Fruit fly (Drosophila melanogaster): Measurements from ENCODE around the gene CG44198.

The CG44198 gene

dm6 chr2L:13101477-13101876 lies 17.5 kb downstream of the CG44198 start (continued):
- TF ChIP-seq Blimp-1 (GFP tag; optimal IDR thresholded peaks at IDR 0.05) (peak; percentile 1), gem (tag; optimal IDR thresholded peaks at IDR 0.05) (peak; percentile 22), sd (tag; optimal IDR thresholded peaks at IDR 0.05) (peak; percentile 86), CG13624 (GFP tag; optimal IDR thresholded peaks at IDR 0.05) (no peak), CG12769 (tag; optimal IDR thresholded peaks at IDR 0.05) (peak; percentile 65)

dm6 chr2L:13098301-13098700 lies 20.6 kb downstream of the CG44198 start:
- TF ChIP-seq mirr (GFP tag; optimal IDR thresholded peaks at IDR 0.05) (peak; percentile 7), eve (GFP tag; optimal IDR thresholded peaks at IDR 0.05) (no peak), sob (GFP tag; IDR thresholded peaks at IDR 0.05) (0 out of 2 replicates have a peak, but pooled peaks have one; percentile 9), pzg (GFP tag; optimal IDR thresholded peaks at IDR 0.05) (no peak), CG30403 (GFP tag; optimal IDR thresholded peaks at IDR 0.05) (no peak), CG3726 (GFP tag; IDR thresholded peaks at IDR 0.05) (0 out of 3 replicates have a peak, but pooled peaks have one; percentile 6), Atf6 (GFP tag; IDR thresholded peaks at IDR 0.05) (no peak), psq (GFP tag; optimal IDR thresholded peaks at IDR 0.05) (no peak), gsb (GFP tag; IDR thresholded peaks at IDR 0.05) (no peak), fu2 (GFP tag; optimal IDR thresholded peaks at IDR 0.05) (no peak), Trl (optimal IDR thresholded peaks at IDR 0.05) (peak; percentile 43 to 65), Trl (GFP tag; optimal IDR thresholded peaks at IDR 0.05) (no peak), crc (GFP tag; optimal IDR thresholded peaks at IDR 0.05) (no peak), CG9215 (GFP tag; IDR thresholded peaks at IDR 0.05) (no peak), CG7928 (GFP tag; optimal IDR thresholded peaks at IDR 0.05) (no peak), Atf-2 (GFP tag; optimal IDR thresholded peaks at IDR 0.05) (no peak), ash1 (GFP tag; optimal IDR thresholded peaks at IDR 0.05) (no peak), bsh (GFP tag; optimal IDR thresholded peaks at IDR 0.05) (peak in 1 of 2 experiments; percentile 40), H2.0 (GFP tag; IDR thresholded peaks at IDR 0.05) (no peak), Med (GFP tag) (peak; percentile 28), Hr51 (GFP tag; optimal IDR thresholded peaks at IDR 0.05) (no peak), wdn (GFP tag; IDR thresholded peaks at IDR 0.05) (no peak), oc (tag; optimal IDR thresholded peaks at IDR 0.05) (no peak), CG17361 (GFP tag; IDR thresholded peaks at IDR 0.05) (no peak), CG12769 (tag; optimal IDR thresholded peaks at IDR 0.05) (peak; percentile 60), Dad (GFP tag; optimal IDR thresholded peaks at IDR 0.05) (no peak), Xrp1 (GFP tag; IDR thresholded peaks at IDR 0.05) (no peak), CG13894 (tag; optimal IDR thresholded peaks at IDR 0.05) (no peak), pros (GFP tag; optimal IDR thresholded peaks at IDR 0.05) (no peak), Elba2 (GFP tag; optimal IDR thresholded peaks at IDR 0.05) (no peak), Side (GFP tag; optimal IDR thresholded peaks at IDR 0.05) (no peak), jumu (GFP tag; optimal IDR thresholded peaks at IDR 0.05) (no peak), Lpt (GFP tag; optimal IDR thresholded peaks at IDR 0.05) (no peak), NFAT (GFP tag; IDR thresholded peaks at IDR 0.05) (no peak), slp2 (GFP tag; optimal IDR thresholded peaks at IDR 0.05) (no peak), lab (GFP tag; optimal IDR thresholded peaks at IDR 0.05) (no peak), lola (GFP tag; optimal IDR thresholded peaks at IDR 0.05) (no peak), CG16779 (GFP tag; IDR thresholded peaks at IDR 0.05) (no peak), B-H1 (GFP tag; IDR thresholded peaks at IDR 0.05) (no peak), tgo (GFP tag; IDR thresholded peaks at IDR 0.05) (no peak), Opbp (GFP tag; IDR thresholded peaks at IDR 0.05; ENCODE audit: partially characterized antibody) (no peak), Bteb2 (GFP tag; optimal IDR thresholded peaks at IDR 0.05) (no peak), CG9797 (GFP tag; optimal IDR thresholded peaks at IDR 0.05) (no peak), insv (GFP tag; optimal IDR thresholded peaks at IDR 0.05) (no peak), CG30020 (tag; optimal IDR thresholded peaks at IDR 0.05) (no peak), MESR4 (GFP tag; optimal IDR thresholded peaks at IDR 0.05) (no peak)
